Fruit fly (Drosophila melanogaster) ovary, adult (tissue): ENCODE data around the gene CG33128.

Source experiments
- CG17801 ChIP-seq: fragments of 200-800 bp; optimal IDR thresholded peaks from 2 replicates; lab custom pipeline; 2019; ENCODE audit warnings: missing biosample characterization, mild to moderate bottlenecking, missing genetic modification characterization, moderate library complexity; ENCODE audit not compliant: partially characterized antibody

The CG33128 gene

dm6 chr2L:1476872-1477503 lies 16.9 kb upstream of the CG33128 start:
- no peak for TF ChIP-seq CG17801 (GFP tag; lab: Kevin White, UChicago)

dm6 chr2L:1478488-1478887 lies 15.4 kb upstream of the CG33128 start:
- no peak for TF ChIP-seq CG17801 (GFP tag; lab: Kevin White, UChicago)

- no peak for TF ChIP-seq CG17801 (GFP tag; lab: Kevin White, UChicago)
Measured at dm6 chr2L:1485975-1486665, 7.8 kb upstream of the CG33128 start.

dm6 chr2L:1491791-1492345 lies 2.0 kb upstream of the CG33128 start, which contains the start of gene CG31928:
Gene CG31928 (plus strand): TSS chr2L:1492295.
- TF ChIP-seq CG17801 (GFP tag; lab: Kevin White, UChicago) = no peak

dm6 chr2L:1495160-1495559 lies 1.3 kb downstream of the CG33128 start, which contains the start of gene CG31926:
Gene CG31926 (plus strand): TSS chr2L:1495460.
- no peak for TF ChIP-seq CG17801 (GFP tag; lab: Kevin White, UChicago)

- no peak for TF ChIP-seq CG17801 (GFP tag; lab: Kevin White, UChicago)
Measured at dm6 chr2L:1496943-1497342, 3.1 kb downstream of the CG33128 start, which contains the start of gene CG31661. Gene CG31661 (plus strand): TSS chr2L:1497243.

- TF ChIP-seq CG17801 (GFP tag; lab: Kevin White, UChicago) = no peak
Measured at dm6 chr2L:1498966-1499554, 5.2 kb downstream of the CG33128 start.

- TF ChIP-seq CG17801 (GFP tag; lab: Kevin White, UChicago) = no peak
Measured at dm6 chr2L:1500312-1500711, 6.4 kb downstream of the CG33128 start, which contains the start of gene CG18131. Gene CG18131 (minus strand): TSS chr2L:1500608.

dm6 chr2L:1502459-1503101 lies 8.7 kb downstream of the CG33128 start, which contains the start of gene CG7420:
Gene CG7420 (minus strand): TSS chr2L:1502904.
- no peak for TF ChIP-seq CG17801 (GFP tag; lab: Kevin White, UChicago)

- TF ChIP-seq CG17801 (GFP tag; lab: Kevin White, UChicago) = no peak
Measured at dm6 chr2L:1504288-1504687, 10.4 kb downstream of the CG33128 start.

dm6 chr2L:1509748-1510147 lies 15.9 kb downstream of the CG33128 start:
- no peak for TF ChIP-seq CG17801 (GFP tag; lab: Kevin White, UChicago)

dm6 chr2L:1517378-1517777 lies 23.5 kb downstream of the CG33128 start, which contains the start of gene CG18132:
Gene CG18132 (minus strand): TSS chr2L:1517478.
- TF ChIP-seq CG17801 (GFP tag; lab: Kevin White, UChicago) = no peak

dm6 chr2L:1518022-1518421 lies 24.2 kb downstream of the CG33128 start, which contains the start of gene halo:
Gene halo (minus strand): TSS chr2L:1518148.
- TF ChIP-seq CG17801 (GFP tag; lab: Kevin White, UChicago) = no peak

- TF ChIP-seq CG17801 (GFP tag; lab: Kevin White, UChicago) = no peak
Measured at dm6 chr2L:1520191-1520590, 26.3 kb downstream of the CG33128 start, which contains the start of gene Or22a. Gene Or22a (plus strand): TSS chr2L:1520491.
